Worm (Caenorhabditis elegans): ENCODE data around the gene spp-19.

ce11 chrV:6548309-6548708, 13.2 kb downstream of the spp-19 start:
- TF ChIP-seq aly-2 (tag; optimal IDR thresholded peaks at IDR 0.05), result no peak
- no peak for TF ChIP-seq snpc-4 (tag; optimal IDR thresholded peaks at IDR 0.05)
- no peak for TF ChIP-seq fos-1 (tag; optimal IDR thresholded peaks at IDR 0.05)
- TF ChIP-seq lin-13 (GFP tag; optimal IDR thresholded peaks at IDR 0.05), result no peak
- TF ChIP-seq ama-1 (optimal IDR thresholded peaks at IDR 0.05), result no peak
- TF ChIP-seq elt-3 (tag; optimal IDR thresholded peaks at IDR 0.05), result no peak
- no peak for TF ChIP-seq ceh-82 (tag; optimal IDR thresholded peaks at IDR 0.05)

Measured in whole organism, L2 larva.